Fruit fly (Drosophila melanogaster) whole organism, embryonic: ENCODE data around the gene CG14221.

Experiments
- Awh ChIP-seq: fragments of 200-800 bp; sonication (Bioruptor generic); IDR thresholded peaks from 2 replicates; pipeline ENCODE4, ENCODE4 v1.3.6; 2022; ENCODE audit warnings: missing biosample characterization, missing genetic modification characterization
- BEAF-32 ChIP-seq: fragments of 200-800 bp; sonication (Bioruptor generic); optimal IDR thresholded peaks from 3 replicates; lab custom pipeline; 2017; ENCODE audit warnings: missing biosample characterization, missing genetic modification characterization, mild to moderate bottlenecking, moderate library complexity, missing genetic modification reagents
- CG10462 ChIP-seq: fragments of 200-800 bp; sonication (Bioruptor generic); optimal IDR thresholded peaks from 2 replicates; lab custom pipeline; 2016; ENCODE audit warnings: missing biosample characterization, missing genetic modification characterization
- CG11085 ChIP-seq: fragments of 200-800 bp; sonication (Bioruptor generic); IDR thresholded peaks from 2 replicates; pipeline ENCODE4 v1.3.6; 2022; ENCODE audit warnings: missing biosample characterization, missing genetic modification characterization
- CG11723 ChIP-seq: fragments of 200-800 bp; sonication (Bioruptor generic); optimal IDR thresholded peaks from 2 replicates; lab custom pipeline; 2017; ENCODE audit warnings: missing biosample characterization, mild to moderate bottlenecking, missing genetic modification characterization
- CG12071 ChIP-seq: fragments of 200-800 bp; sonication (Bioruptor generic); optimal IDR thresholded peaks from 3 replicates; lab custom pipeline; 2018; ENCODE audit warnings: missing biosample characterization, mild to moderate bottlenecking, missing genetic modification characterization
- CG12769 ChIP-seq: fragments of 200-800 bp; sonication (Bioruptor generic); optimal IDR thresholded peaks from 2 replicates; lab custom pipeline; 2019; ENCODE audit warnings: missing biosample characterization, mild to moderate bottlenecking, missing genetic modification characterization, moderate library complexity
- CG13775 ChIP-seq: fragments of 200-800 bp; sonication (Bioruptor generic); optimal IDR thresholded peaks from 3 replicates; lab custom pipeline; 2017; ENCODE audit warnings: missing biosample characterization, mild to moderate bottlenecking, missing genetic modification characterization
- CG15601 ChIP-seq: fragments of 200-800 bp; sonication (Bioruptor generic); optimal IDR thresholded peaks from 3 replicates; lab custom pipeline; 2019; ENCODE audit warnings: missing biosample characterization, mild to moderate bottlenecking, missing genetic modification characterization, moderate library complexity
- CG15696 ChIP-seq: fragments of 200-800 bp; sonication (Bioruptor generic); optimal IDR thresholded peaks from 2 replicates; lab custom pipeline; 2019; ENCODE audit warnings: missing biosample characterization, mild to moderate bottlenecking, missing genetic modification characterization, moderate library complexity
- CG17359 ChIP-seq: fragments of 200-800 bp; sonication (Bioruptor generic); optimal IDR thresholded peaks from 3 replicates; lab custom pipeline; 2018; ENCODE audit warnings: missing biosample characterization, mild to moderate bottlenecking, missing genetic modification characterization, moderate library complexity
- CG17568 ChIP-seq: fragments of 200-800 bp; sonication (Bioruptor generic); optimal IDR thresholded peaks from 2 replicates; lab custom pipeline; 2018; ENCODE audit warnings: missing biosample characterization, mild to moderate bottlenecking, missing genetic modification characterization, moderate library complexity
- CG17612 ChIP-seq: fragments of 200-800 bp; sonication (Bioruptor generic); IDR thresholded peaks from 2 replicates; pipeline ENCODE4 v1.3.6; 2022; ENCODE audit warnings: missing biosample characterization, missing genetic modification characterization
- CG2120 ChIP-seq: fragments of 200-800 bp; sonication (Bioruptor generic); optimal IDR thresholded peaks from 3 replicates; lab custom pipeline; 2016; ENCODE audit warnings: missing biosample characterization, missing genetic modification characterization
- CG30431 ChIP-seq: fragments of 200-800 bp; sonication (Bioruptor generic); optimal IDR thresholded peaks from 2 replicates; lab custom pipeline; 2017; ENCODE audit warnings: missing biosample characterization, missing genetic modification characterization
- CG32772 ChIP-seq: fragments of 200-800 bp; sonication (Bioruptor generic); IDR thresholded peaks from 2 replicates; pipeline ENCODE4 v1.3.6; 2022; ENCODE audit warnings: missing biosample characterization, missing genetic modification characterization
- CG4404 ChIP-seq: fragments of 200-800 bp; sonication (Bioruptor generic); IDR thresholded peaks from 2 replicates; pipeline ENCODE4 v1.3.6; 2022; ENCODE audit warnings: missing biosample characterization, missing genetic modification characterization
- CG6175 ChIP-seq: fragments of 200-800 bp; sonication (Bioruptor generic); IDR thresholded peaks from 3 replicates; pipeline ENCODE4 v1.3.6; 2022; ENCODE audit warnings: missing biosample characterization, missing genetic modification characterization
- CG7987 ChIP-seq: fragments of 200-800 bp; sonication (Bioruptor generic); optimal IDR thresholded peaks from 2 replicates; lab custom pipeline; 2018; ENCODE audit warnings: missing biosample characterization, mild to moderate bottlenecking, missing genetic modification characterization, moderate library complexity
- CG8765 ChIP-seq: fragments of 200-800 bp; sonication (Bioruptor generic); IDR thresholded peaks from 2 replicates; pipeline ENCODE4 v1.3.6; 2022; ENCODE audit warnings: missing biosample characterization, missing genetic modification characterization
- CG9437 ChIP-seq: fragments of 200-800 bp; sonication (Bioruptor generic); optimal IDR thresholded peaks from 2 replicates; lab custom pipeline; 2018; ENCODE audit warnings: missing biosample characterization, mild to moderate bottlenecking, missing genetic modification characterization
- CTCF ChIP-seq: fragments of 200-800 bp; sonication (Bioruptor generic); optimal IDR thresholded peaks from 2 replicates; lab custom pipeline; 2017; ENCODE audit warnings: missing biosample characterization, mild to moderate bottlenecking, missing genetic modification characterization, moderate library complexity
- Dip2 ChIP-seq: fragments of 200-800 bp; sonication (Bioruptor generic); IDR thresholded peaks from 2 replicates; pipeline ENCODE4 v1.3.6; 2022; ENCODE audit warnings: missing biosample characterization, missing genetic modification characterization
- Fer1 ChIP-seq: fragments of 200-800 bp; sonication (Bioruptor generic); optimal IDR thresholded peaks from 2 replicates; lab custom pipeline; 2017; ENCODE audit warnings: missing biosample characterization, mild to moderate bottlenecking, missing genetic modification characterization
- Gsc ChIP-seq: fragments of 200-800 bp; sonication (Bioruptor generic); IDR thresholded peaks from 2 replicates; pipeline ENCODE4 v1.3.6; 2022; ENCODE audit warnings: missing biosample characterization, missing genetic modification characterization
- Hand ChIP-seq: fragments of 200-800 bp; sonication (Bioruptor generic); optimal IDR thresholded peaks from 2 replicates; lab custom pipeline; 2017; ENCODE audit warnings: mild to moderate bottlenecking, missing biosample characterization, missing genetic modification reagents, missing genetic modification characterization
- Hr78 ChIP-seq, 2 experiments: fragments of 200-800 bp in 1 of 2; fragments of >200 bp in 1 of 2; sonication (Bioruptor generic) in 1 of 2; optimal IDR thresholded peaks; 2 replicates each; lab custom pipeline; 2017 to 2019; ENCODE audit warnings: missing biosample characterization in 2 of 2, missing genetic modification characterization in 2 of 2, mild to moderate bottlenecking in 1 of 2, moderate library complexity in 1 of 2
- Hsf ChIP-seq: fragments of 200-800 bp; sonication (Bioruptor generic); optimal IDR thresholded peaks from 3 replicates; lab custom pipeline; 2016; ENCODE audit warnings: missing biosample characterization, missing genetic modification characterization
- Jarid2 ChIP-seq: fragments of 200-800 bp; sonication (Bioruptor generic); optimal IDR thresholded peaks from 3 replicates; lab custom pipeline; 2017; ENCODE audit warnings: mild to moderate bottlenecking, missing biosample characterization, missing genetic modification reagents, missing genetic modification characterization
- Nf-YA ChIP-seq: fragments of 200-800 bp; sonication (Bioruptor generic); IDR thresholded peaks from 2 replicates; pipeline ENCODE4 v1.3.6; 2022; ENCODE audit warnings: missing biosample characterization, missing genetic modification characterization
- Poxn ChIP-seq: fragments of 200-800 bp; sonication (Bioruptor generic); IDR thresholded peaks from 2 replicates; pipeline ENCODE4 v1.3.6; 2022; ENCODE audit warnings: missing biosample characterization, missing genetic modification characterization
- ab ChIP-seq: fragments of 200-800 bp; sonication (Bioruptor generic); optimal IDR thresholded peaks from 2 replicates; lab custom pipeline; 2016; ENCODE audit warnings: missing biosample characterization, missing genetic modification characterization
- az2 ChIP-seq: fragments of 200-800 bp; sonication (Bioruptor generic); optimal IDR thresholded peaks from 3 replicates; lab custom pipeline; 2016; ENCODE audit warnings: missing biosample characterization, missing genetic modification characterization
- bab2 ChIP-seq: fragments of 200-800 bp; sonication (Bioruptor generic); optimal IDR thresholded peaks from 2 replicates; lab custom pipeline; 2016; ENCODE audit warnings: missing biosample characterization, missing genetic modification characterization
- chn ChIP-seq: fragments of 200-800 bp; sonication (Bioruptor generic); optimal IDR thresholded peaks from 2 replicates; lab custom pipeline; 2016; ENCODE audit warnings: missing biosample characterization, missing genetic modification characterization
- ci ChIP-seq: fragments of 200-800 bp; sonication (Bioruptor generic); IDR thresholded peaks from 3 replicates; pipeline ENCODE4 v1.3.6; 2022; ENCODE audit warnings: missing biosample characterization, missing genetic modification characterization
- dmrt99B ChIP-seq: fragments of 200-800 bp; sonication (Bioruptor generic); optimal IDR thresholded peaks from 2 replicates; lab custom pipeline; 2018; ENCODE audit warnings: missing biosample characterization, mild to moderate bottlenecking, missing genetic modification characterization, moderate library complexity
- ems ChIP-seq: fragments of 200-800 bp; sonication (Bioruptor generic); optimal IDR thresholded peaks from 3 replicates; lab custom pipeline; 2016; ENCODE audit warnings: missing biosample characterization, missing genetic modification characterization
- inv ChIP-seq: fragments of 200-800 bp; sonication (Bioruptor generic); IDR thresholded peaks from 2 replicates; pipeline ENCODE4 v1.3.6; 2022; ENCODE audit warnings: missing biosample characterization, missing genetic modification characterization; ENCODE audit not compliant: partially characterized antibody
- klu ChIP-seq: fragments of 200-800 bp; sonication (Bioruptor generic); IDR thresholded peaks from 2 replicates; pipeline ENCODE4 v1.3.6; 2022; ENCODE audit warnings: missing biosample characterization, missing genetic modification characterization
- lab ChIP-seq: fragments of 200-800 bp; sonication (Bioruptor generic); optimal IDR thresholded peaks from 3 replicates; lab custom pipeline; 2017; ENCODE audit warnings: missing biosample characterization, missing genetic modification characterization, mild to moderate bottlenecking, moderate library complexity, missing genetic modification reagents
- nerfin-1 ChIP-seq: fragments of 200-800 bp; sonication (Bioruptor generic); optimal IDR thresholded peaks from 3 replicates; lab custom pipeline; 2019; ENCODE audit warnings: missing biosample characterization, mild to moderate bottlenecking, missing genetic modification characterization, moderate library complexity
- nmo ChIP-seq: fragments of 200-800 bp; sonication (Bioruptor generic); optimal IDR thresholded peaks from 2 replicates; lab custom pipeline; 2018; ENCODE audit warnings: missing biosample characterization, mild to moderate bottlenecking, missing genetic modification characterization, moderate library complexity
- org-1 ChIP-seq: fragments of 200-800 bp; sonication (Bioruptor generic); optimal IDR thresholded peaks from 2 replicates; lab custom pipeline; 2017; ENCODE audit warnings: missing biosample characterization, missing genetic modification characterization
- otp ChIP-seq: fragments of 200-800 bp; sonication (Bioruptor generic); IDR thresholded peaks from 3 replicates; pipeline ENCODE4, ENCODE4 v1.3.6; 2022; ENCODE audit warnings: missing biosample characterization, missing genetic modification characterization
- pum ChIP-seq: fragments of 200-800 bp; sonication (Bioruptor generic); optimal IDR thresholded peaks from 2 replicates; lab custom pipeline; 2016; ENCODE audit warnings: missing biosample characterization, missing genetic modification characterization
- seq ChIP-seq: fragments of 200-800 bp; sonication (Bioruptor generic); IDR thresholded peaks from 2 replicates; pipeline ENCODE4 v1.3.6; 2022; ENCODE audit warnings: missing biosample characterization, missing genetic modification characterization
- shn ChIP-seq: fragments of 200-800 bp; sonication (Bioruptor generic); optimal IDR thresholded peaks from 3 replicates; lab custom pipeline; 2016; ENCODE audit warnings: missing biosample characterization, missing genetic modification characterization
- stwl ChIP-seq: fragments of 200-800 bp; sonication (Bioruptor generic); optimal IDR thresholded peaks from 3 replicates; lab custom pipeline; 2018; ENCODE audit warnings: missing biosample characterization, mild to moderate bottlenecking, missing genetic modification characterization, moderate library complexity
- sug ChIP-seq: fragments of 200-800 bp; optimal IDR thresholded peaks from 2 replicates; lab custom pipeline; 2019; ENCODE audit warnings: missing biosample characterization, mild to moderate bottlenecking, missing genetic modification characterization, moderate library complexity
- zfh1 ChIP-seq: fragments of 200-800 bp; sonication (Bioruptor generic); IDR thresholded peaks from 3 replicates; pipeline ENCODE4 v1.3.6; 2022; ENCODE audit warnings: missing biosample characterization, missing genetic modification characterization

The CG14221 gene

dm6 chrX:19663859-19664728, 43.0 kb upstream of the CG14221 start, which contains the start of the genes CG14223 and Ssu72 (continued):
- TF ChIP-seq CG11723 (GFP tag; lab: Kevin White, UChicago), result no peak
- no peak for TF ChIP-seq CG6175 (GFP tag; lab: Robert Waterston, UW)
- peak; percentile 22 for TF ChIP-seq stwl (tag; lab: Kevin White, UChicago)
- no peak for TF ChIP-seq CG10462 (GFP tag; lab: Kevin White, UChicago)
- TF ChIP-seq CG17568 (GFP tag; lab: Kevin White, UChicago), result no peak
- no peak for TF ChIP-seq seq
- no peak for TF ChIP-seq CG9437 (GFP tag; lab: Kevin White, UChicago)
- TF ChIP-seq ci (GFP tag; lab: Robert Waterston, UW), result no peak
- no peak for TF ChIP-seq CG15696 (tag; lab: Kevin White, UChicago)
- TF ChIP-seq ab (GFP tag; lab: Kevin White, UChicago), result no peak
- TF ChIP-seq ems (GFP tag; lab: Kevin White, UChicago), result no peak
- TF ChIP-seq Hand (GFP tag; lab: Kevin White, UChicago), result no peak
- TF ChIP-seq CG12769 (tag; lab: Kevin White, UChicago), result no peak
- no peak for TF ChIP-seq bab2 (GFP tag; lab: Kevin White, UChicago)
- no peak for TF ChIP-seq Awh
- no peak for TF ChIP-seq CG17612 (GFP tag; lab: Robert Waterston, UW)
- TF ChIP-seq Poxn (GFP tag; lab: Robert Waterston, UW), result no peak
- TF ChIP-seq klu (GFP tag; lab: Robert Waterston, UW), result no peak
- no peak for TF ChIP-seq otp (GFP tag; lab: Robert Waterston, UW)
- no peak for TF ChIP-seq CTCF (GFP tag; lab: Kevin White, UChicago)
- no peak for TF ChIP-seq CG30431
- TF ChIP-seq CG4404, result no peak
- no peak for TF ChIP-seq CG13775
- no peak for TF ChIP-seq org-1 (GFP tag; lab: Kevin White, UChicago)
- no peak for TF ChIP-seq CG7987
- TF ChIP-seq CG2120 (GFP tag; lab: Kevin White, UChicago), result no peak
- TF ChIP-seq Fer1 (GFP tag; lab: Kevin White, UChicago), result no peak
- TF ChIP-seq Dip2, result no peak
- TF ChIP-seq Hr78 (GFP tag; optimal IDR thresholded peaks at IDR 0.05; lab: Kevin White, UChicago), result no peak
- TF ChIP-seq chn (GFP tag; lab: Kevin White, UChicago), result no peak
- TF ChIP-seq Hsf (GFP tag; lab: Kevin White, UChicago), result no peak
- no peak for TF ChIP-seq pum (GFP tag; lab: Kevin White, UChicago)
- no peak for TF ChIP-seq dmrt99B (tag; lab: Kevin White, UChicago)
- no peak for TF ChIP-seq CG32772 (GFP tag; lab: Robert Waterston, UW)
- TF ChIP-seq az2, result no peak
- peak; percentile 72 for TF ChIP-seq inv (GFP tag; lab: Robert Waterston, UW)
- TF ChIP-seq shn (GFP tag; lab: Kevin White, UChicago), result no peak
- no peak for TF ChIP-seq CG8765 (GFP tag; lab: Robert Waterston, UW)
- no peak for TF ChIP-seq zfh1 (GFP tag; lab: Robert Waterston, UW)
- TF ChIP-seq sug (tag; lab: Kevin White, UChicago), result no peak
- no peak for TF ChIP-seq nmo
- peak; percentile 73 for TF ChIP-seq BEAF-32 (GFP tag; lab: Kevin White, UChicago)
- TF ChIP-seq Gsc (GFP tag; lab: Robert Waterston, UW), result no peak
- no peak for TF ChIP-seq CG12071 (GFP tag; lab: Kevin White, UChicago)
- TF ChIP-seq Jarid2, result no peak
- no peak for TF ChIP-seq CG17359 (tag; lab: Kevin White, UChicago)
- TF ChIP-seq CG15601 (tag; lab: Kevin White, UChicago), result no peak
- TF ChIP-seq nerfin-1 (tag; lab: Kevin White, UChicago), result no peak
- TF ChIP-seq CG11085 (GFP tag; lab: Robert Waterston, UW), result no peak
- TF ChIP-seq Nf-YA (GFP tag; lab: Robert Waterston, UW), result no peak
- TF ChIP-seq lab (GFP tag; lab: Kevin White, UChicago), result peak; percentile 25
